Worm (Caenorhabditis elegans): ENCODE results near the gene rev-1.

rev-1 gene

DNA sequence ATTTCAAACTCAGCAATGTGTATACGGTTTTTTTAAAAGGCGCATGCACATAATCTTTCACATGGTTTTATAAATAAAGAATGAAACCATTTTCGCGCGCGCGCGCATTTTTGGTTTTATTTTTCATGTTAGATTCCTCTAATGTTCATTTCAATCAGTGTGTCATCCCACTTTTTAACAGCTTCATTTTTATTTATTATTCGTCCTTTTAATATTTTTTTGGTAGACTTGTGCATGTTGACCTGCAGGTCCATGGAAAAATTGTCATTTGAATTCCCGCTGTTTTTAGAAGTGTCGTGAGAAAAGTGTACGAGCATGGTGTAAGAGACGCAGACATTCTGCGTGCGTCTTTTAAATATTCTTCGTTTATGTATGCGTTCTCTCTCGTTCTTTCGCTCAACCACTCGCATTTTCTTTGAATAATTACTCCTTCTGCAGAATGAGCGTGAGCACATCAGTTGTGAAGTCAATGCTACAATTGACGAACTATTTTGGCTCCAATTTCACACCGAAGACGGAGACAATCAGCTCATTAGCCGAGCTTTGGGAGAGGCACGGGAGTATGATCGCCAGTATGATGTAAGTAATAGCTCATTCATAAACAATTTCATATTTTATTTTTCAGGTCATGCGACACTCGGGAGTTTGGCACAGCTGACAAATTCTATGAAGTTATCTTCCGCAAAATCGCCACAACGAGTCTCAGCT, 40.0 kb upstream of the rev-1 start, which contains the start of gene lin-5 (continued):
- TF ChIP-seq cebp-1 (GFP tag; IDR thresholded peaks at IDR 0.05) (no peak), cebp-1 (tag; optimal IDR thresholded peaks at IDR 0.05) (peak; percentile 13), attf-5 (GFP tag; optimal IDR thresholded peaks at IDR 0.05) (peak; percentile 55), somi-1 (GFP tag; optimal IDR thresholded peaks at IDR 0.05) (no peak), athp-1 (tag; optimal IDR thresholded peaks at IDR 0.05) (no peak), dpl-1 (GFP tag; optimal IDR thresholded peaks at IDR 0.05) (peak; percentile 80), sea-2 (GFP tag; IDR thresholded peaks at IDR 0.05) (no peak), attf-3 (GFP tag; conservative IDR thresholded peaks at IDR 0.05) (peak; percentile 70), dox-1 (GFP tag; IDR thresholded peaks at IDR 0.05) (peak; percentile 76), ceh-91 (GFP tag; IDR thresholded peaks at IDR 0.05) (peak; percentile 91), hmg-1.2 (GFP tag; IDR thresholded peaks at IDR 0.05) (peak; percentile 67), Y67H2A.10 (GFP tag; conservative IDR thresholded peaks at IDR 0.05) (no peak), Y53G8AR.9 (GFP tag; conservative IDR thresholded peaks at IDR 0.05) (peak; percentile 73; the same call in 1 of the 2 replicates), efl-1 (GFP tag; optimal IDR thresholded peaks at IDR 0.05) (peak; percentile 96), F49E8.2 (tag; optimal IDR thresholded peaks at IDR 0.05; ENCODE audit: insufficient read depth) (peak; percentile 77), B0336.3 (GFP tag; IDR thresholded peaks at IDR 0.05) (peak; percentile 71; the same call in 1 of the 2 replicates), mxl-1 (tag; optimal IDR thresholded peaks at IDR 0.05) (no peak), ztf-28 (GFP tag; IDR thresholded peaks at IDR 0.05) (no peak), T26A5.8 (tag; optimal IDR thresholded peaks at IDR 0.05) (no peak), snpc-1.1 (tag; optimal IDR thresholded peaks at IDR 0.05; ENCODE audit: insufficient read depth) (no peak), let-607 (tag; optimal IDR thresholded peaks at IDR 0.05) (no peak), F55B11.4 (tag; optimal IDR thresholded peaks at IDR 0.05; ENCODE audit: borderline replicate concordance, insufficient read depth) (no peak), unc-130 (GFP tag; optimal IDR thresholded peaks at IDR 0.05) (peak; percentile 82), Y79H2A.3 (GFP tag; conservative IDR thresholded peaks at IDR 0.05) (peak; percentile 77; the same call in 1 of the 2 replicates)

DNA sequence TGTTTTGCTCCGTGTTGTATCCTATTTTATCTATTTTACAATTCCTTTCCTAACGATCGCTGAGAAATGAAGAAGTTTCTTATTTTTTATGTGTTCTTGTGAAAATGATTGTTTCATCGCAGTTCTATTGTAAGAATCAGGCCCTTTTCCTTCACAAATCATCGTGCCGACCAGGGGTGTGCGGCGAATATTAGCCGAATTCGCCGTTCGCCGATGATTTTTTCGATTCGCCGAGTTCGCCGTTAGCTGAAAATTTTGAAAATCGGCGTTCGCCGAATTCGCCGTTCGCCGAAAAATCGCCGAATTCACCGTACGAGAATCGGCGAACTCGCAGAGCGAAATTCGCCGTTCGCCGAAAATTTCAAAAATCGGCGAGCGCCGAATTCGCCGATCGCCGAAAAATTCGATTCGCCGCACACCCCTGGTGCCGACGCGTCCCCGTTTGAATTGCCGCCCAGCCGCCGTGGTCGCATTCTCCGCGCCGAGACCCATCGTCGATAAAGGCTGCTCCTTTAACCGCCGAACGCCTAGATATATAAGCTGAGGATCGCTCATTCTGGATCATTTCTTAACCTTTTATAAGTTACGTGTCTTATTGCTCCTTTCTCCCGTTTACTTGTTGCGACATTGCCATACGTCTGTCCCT, 36.8 kb upstream of the rev-1 start:
- TF ChIP-seq B0336.3 (GFP tag; IDR thresholded peaks at IDR 0.05): peak; percentile 50
- TF ChIP-seq ztf-22 (GFP tag; optimal IDR thresholded peaks at IDR 0.05): no peak
- no peak for TF ChIP-seq Y53F4B.3 (GFP tag; IDR thresholded peaks at IDR 0.05)
- peak; percentile 59 for TF ChIP-seq hsf-1 (GFP tag; IDR thresholded peaks at IDR 0.05)
- TF ChIP-seq ceh-100 (GFP tag; IDR thresholded peaks at IDR 0.05): 0 out of 2 replicates have a peak, but pooled peaks have one; percentile 10
- TF ChIP-seq lsl-1 (GFP tag; optimal IDR thresholded peaks at IDR 0.05): peak; percentile 13
- 0 out of 2 replicates have a peak, but pooled peaks have one; percentile 40 for TF ChIP-seq C17E4.6 (GFP tag; IDR thresholded peaks at IDR 0.05)
- no peak for TF ChIP-seq aptf-3 (GFP tag; IDR thresholded peaks at IDR 0.05)
- no peak for TF ChIP-seq nfya-2 (GFP tag; IDR thresholded peaks at IDR 0.05)
- TF ChIP-seq attf-5 (GFP tag; optimal IDR thresholded peaks at IDR 0.05): no peak
- TF ChIP-seq B0019.2 (GFP tag; conservative IDR thresholded peaks at IDR 0.05): no peak
- peak; percentile 9 for TF ChIP-seq die-1 (tag; optimal IDR thresholded peaks at IDR 0.05)
- TF ChIP-seq dpff-1 (tag; optimal IDR thresholded peaks at IDR 0.05): no peak
- no peak for TF ChIP-seq akir-1 (GFP tag; optimal IDR thresholded peaks at IDR 0.05)
- TF ChIP-seq madf-3 (GFP tag; IDR thresholded peaks at IDR 0.05): no peak
- TF ChIP-seq egrh-3 (GFP tag; IDR thresholded peaks at IDR 0.05): peak; percentile 79; the same call in 1 of the 2 replicates
- no peak for TF ChIP-seq snpc-3.4 (tag; optimal IDR thresholded peaks at IDR 0.05)
- TF ChIP-seq efl-1 (GFP tag; optimal IDR thresholded peaks at IDR 0.05): peak; percentile 59
- TF ChIP-seq chd-7 (tag; optimal IDR thresholded peaks at IDR 0.05): peak; percentile 21
- no peak for TF ChIP-seq ceh-58 (GFP tag; IDR thresholded peaks at IDR 0.05)
- TF ChIP-seq Y67H2A.10 (GFP tag; conservative IDR thresholded peaks at IDR 0.05): 0 out of 2 replicates have a peak, but pooled peaks have one; percentile 11
- peak; percentile 33; the same call in 1 of the 2 replicates for TF ChIP-seq madf-6 (GFP tag; IDR thresholded peaks at IDR 0.05)
- no peak for TF ChIP-seq F23B12.7 (tag; optimal IDR thresholded peaks at IDR 0.05; ENCODE audit: insufficient read depth)
- TF ChIP-seq dox-1 (GFP tag; IDR thresholded peaks at IDR 0.05): no peak
- no peak for TF ChIP-seq B0261.1 (tag; optimal IDR thresholded peaks at IDR 0.05)
- TF ChIP-seq him-1 (tag; optimal IDR thresholded peaks at IDR 0.05): peak; percentile 41
